Worm (Caenorhabditis elegans) whole organism, L1 larva: ENCODE data around the gene npr-41.

Experiments
- C04F5.9 ChIP-seq: sonication (generic microtip); optimal IDR thresholded peaks from 2 replicates; lab custom pipeline; 2016; ENCODE audit warnings: missing genetic modification characterization, missing compliant biosample characterization
- C16A3.4 ChIP-seq: fragments of 150-350 bp; optimal IDR thresholded peaks from 2 replicates; lab custom pipeline; 2014; ENCODE audit warnings: missing biosample characterization, missing genetic modification characterization
- C34B4.2 ChIP-seq: sonication (generic microtip); optimal IDR thresholded peaks from 2 replicates; lab custom pipeline; 2017; ENCODE audit warnings: mild to moderate bottlenecking, missing genetic modification characterization, missing compliant biosample characterization
- alr-1 ChIP-seq: fragments of 200-800 bp; sonication (Bioruptor generic); optimal IDR thresholded peaks from 2 replicates; lab custom pipeline; 2018; ENCODE audit warnings: borderline replicate concordance, mild to moderate bottlenecking, missing genetic modification characterization, missing compliant biosample characterization
- aly-2 ChIP-seq: fragments of 150-350 bp; optimal IDR thresholded peaks from 2 replicates; lab custom pipeline; 2014; ENCODE audit warnings: missing biosample characterization, missing genetic modification characterization
- blmp-1 ChIP-seq: fragments of 150-350 bp; optimal IDR thresholded peaks from 2 replicates; lab custom pipeline; 2014; ENCODE audit warnings: missing biosample characterization, missing genetic modification characterization
- ceh-82 ChIP-seq, 3 experiments: fragments of 150-350 bp in 1 of 3; sonication (generic microtip) in 2 of 3; optimal IDR thresholded peaks; 2 replicates each; lab custom pipeline; 2014 to 2017; ENCODE audit warnings: missing biosample characterization in 3 of 3, missing genetic modification characterization in 3 of 3
- ceh-90 ChIP-seq: sonication (generic microtip); optimal IDR thresholded peaks from 2 replicates; lab custom pipeline; 2016; ENCODE audit warnings: missing genetic modification characterization, missing compliant biosample characterization
- dsc-1 ChIP-seq: sonication (generic microtip); optimal IDR thresholded peaks from 2 replicates; lab custom pipeline; 2016; ENCODE audit warnings: mild to moderate bottlenecking, missing genetic modification characterization, missing compliant biosample characterization
- efl-1 ChIP-seq, 4 experiments: fragments of 150-350 bp; optimal IDR thresholded peaks in 3 of 4; peaks in 1 of 4; 1 replicate in 1 of 4; 2 replicates in 3 of 4; lab custom pipeline; 2014; ENCODE audit warnings: missing biosample characterization in 2 of 4, missing genetic modification characterization in 2 of 4, missing genetic modification reagents in 2 of 4
- efl-3 ChIP-seq: fragments of 200-800 bp; sonication (Bioruptor generic); optimal IDR thresholded peaks from 2 replicates; lab custom pipeline; 2018; ENCODE audit warnings: mild to moderate bottlenecking, missing genetic modification characterization, missing compliant biosample characterization
- elt-3 ChIP-seq, 6 experiments: fragments of 150-350 bp in 1 of 6; sonication (generic microtip); optimal IDR thresholded peaks; 2 replicates each; lab custom pipeline; 2017 to 2018; ENCODE audit warnings: missing biosample characterization in 6 of 6, missing genetic modification characterization in 6 of 6, inconsistent platforms in 1 of 6
- fkh-10 ChIP-seq: sonication (generic microtip); optimal IDR thresholded peaks from 2 replicates; lab custom pipeline; 2017; ENCODE audit warnings: missing biosample characterization, missing genetic modification reagents, missing genetic modification characterization
- fkh-4 ChIP-seq: sonication (generic microtip); optimal IDR thresholded peaks from 2 replicates; lab custom pipeline; 2016; ENCODE audit warnings: missing compliant biosample characterization, missing genetic modification characterization, borderline replicate concordance
- fkh-8 ChIP-seq: sonication (generic microtip); optimal IDR thresholded peaks from 2 replicates; lab custom pipeline; 2016; ENCODE audit warnings: mild to moderate bottlenecking, missing genetic modification characterization, missing compliant biosample characterization
- fos-1 ChIP-seq: fragments of 150-350 bp; optimal IDR thresholded peaks from 2 replicates; lab custom pipeline; 2014; ENCODE audit warnings: missing biosample characterization, missing genetic modification characterization
- lin-15B ChIP-seq: fragments of 150-350 bp; sonication (generic microtip); optimal IDR thresholded peaks from 3 replicates; lab custom pipeline; 2014; ENCODE audit warnings: missing biosample characterization, missing genetic modification characterization
- mab-9 ChIP-seq: fragments of 200-800 bp; sonication (Bioruptor generic); IDR thresholded peaks from 2 replicates; pipeline ENCODE4 v1.3.6; 2022; ENCODE audit warnings: missing genetic modification reagents, missing genetic modification characterization, missing compliant biosample characterization
- mef-2 ChIP-seq: fragments of 150-350 bp; optimal IDR thresholded peaks from 2 replicates; lab custom pipeline; 2014; ENCODE audit warnings: missing biosample characterization, missing genetic modification characterization
- mep-1 ChIP-seq: fragments of 150-350 bp; optimal IDR thresholded peaks from 2 replicates; lab custom pipeline; 2014; ENCODE audit warnings: missing biosample characterization, missing genetic modification characterization
- nhr-20 ChIP-seq: sonication (generic microtip); optimal IDR thresholded peaks from 2 replicates; lab custom pipeline; 2016; ENCODE audit warnings: mild to moderate bottlenecking, missing genetic modification characterization, missing compliant biosample characterization
- nhr-237 ChIP-seq: fragments of 150-350 bp; optimal IDR thresholded peaks from 2 replicates; lab custom pipeline; 2014; ENCODE audit warnings: missing biosample characterization, missing genetic modification characterization
- nhr-71 ChIP-seq: sonication (generic microtip); optimal IDR thresholded peaks from 2 replicates; lab custom pipeline; 2016; ENCODE audit warnings: mild to moderate bottlenecking, missing genetic modification characterization, moderate library complexity, missing compliant biosample characterization
- nhr-76 ChIP-seq: sonication (generic microtip); optimal IDR thresholded peaks from 2 replicates; lab custom pipeline; 2017; ENCODE audit warnings: missing biosample characterization, missing genetic modification characterization
- nhr-85 ChIP-seq: sonication (generic microtip); peaks from one replicate; lab custom pipeline; 2016; ENCODE audit warnings: missing genetic modification characterization, inconsistent platforms, missing compliant biosample characterization
- pag-3 ChIP-seq: sonication (generic microtip); optimal IDR thresholded peaks from 2 replicates; lab custom pipeline; 2017; ENCODE audit warnings: missing genetic modification characterization, mild to moderate bottlenecking, missing compliant biosample characterization, antibody characterized with exemption, borderline replicate concordance; ENCODE audit not compliant: insufficient read depth
- sox-4 ChIP-seq: sonication (generic microtip); optimal IDR thresholded peaks from 2 replicates; lab custom pipeline; 2016; ENCODE audit warnings: missing genetic modification characterization, missing compliant biosample characterization
- sup-37 ChIP-seq: fragments of 200-800 bp; sonication (Bioruptor generic); optimal IDR thresholded peaks from 2 replicates; lab custom pipeline; 2018; ENCODE audit warnings: mild to moderate bottlenecking, missing genetic modification characterization, missing compliant biosample characterization
- tlp-1 ChIP-seq: fragments of 150-350 bp; optimal IDR thresholded peaks from 2 replicates; lab custom pipeline; 2014; ENCODE audit warnings: missing biosample characterization, missing genetic modification characterization
- unc-130 ChIP-seq: fragments of 150-350 bp; optimal IDR thresholded peaks from 2 replicates; lab custom pipeline; 2017; ENCODE audit warnings: missing biosample characterization, missing genetic modification characterization, inconsistent platforms
- zag-1 ChIP-seq: fragments of 150-350 bp; optimal IDR thresholded peaks from 2 replicates; lab custom pipeline; 2014; ENCODE audit warnings: missing biosample characterization, missing genetic modification characterization
- ztf-11 ChIP-seq, 2 experiments: sonication (generic microtip); optimal IDR thresholded peaks; 2 replicates each; lab custom pipeline; 2016 to 2017; ENCODE audit warnings: missing genetic modification characterization in 2 of 2, missing biosample characterization in 1 of 2, missing compliant biosample characterization in 1 of 2

Gene npr-41

DNA sequence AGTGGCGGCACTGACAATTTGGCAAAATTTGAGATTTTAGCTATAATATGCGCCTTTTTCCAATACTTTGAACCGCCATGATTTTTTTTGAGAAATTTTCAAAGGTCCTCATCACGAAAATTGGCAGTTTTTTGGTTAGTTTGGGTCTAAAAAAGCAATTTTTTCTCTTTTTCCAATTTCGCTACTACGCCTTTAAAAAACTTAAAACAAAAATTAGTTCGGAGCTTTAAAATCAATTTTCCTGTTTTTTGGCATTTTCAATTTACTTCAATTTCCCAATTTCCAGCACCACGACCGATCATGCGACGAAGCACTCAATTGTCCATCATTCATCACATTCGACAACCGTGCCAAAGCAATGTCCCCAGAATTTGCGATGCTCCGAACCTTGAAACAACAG, 13.1 kb upstream of the npr-41 start, which contains the start of gene B0334.5:
TSS of gene B0334.5 (plus strand) at position 301 of the 400 bp plus-strand sequence.
- no peak for TF ChIP-seq nhr-85 (tag; lab: Kevin White, UChicago)
- no peak for TF ChIP-seq pag-3 (tag; lab: Kevin White, UChicago)
- TF ChIP-seq fkh-4 (tag; lab: Kevin White, UChicago), result no peak
- TF ChIP-seq mab-9, result no peak
- TF ChIP-seq C16A3.4, result no peak

DNA sequence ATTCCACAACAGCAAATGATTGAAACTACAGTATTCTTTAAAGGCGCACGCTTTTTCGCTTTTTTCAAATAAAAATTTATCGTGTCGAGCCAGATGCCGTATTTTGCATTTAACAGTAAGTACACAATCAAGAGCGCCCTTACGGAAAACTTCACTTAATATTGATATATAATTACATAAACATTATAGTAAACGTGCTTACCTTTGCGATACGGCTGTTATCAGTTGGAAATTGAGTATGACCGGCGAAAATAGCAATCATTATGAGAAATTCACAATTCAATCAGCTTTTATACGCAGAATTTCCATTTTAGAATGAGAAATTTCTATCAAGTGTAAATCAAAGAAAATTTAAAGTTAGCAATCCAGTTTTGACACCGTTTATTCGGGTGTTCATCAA, 10.3 kb upstream of the npr-41 start, which contains the start of gene B0334.20:
TSS of gene B0334.20 (minus strand) at position 262 of the 400 bp plus-strand sequence.
- TF ChIP-seq C04F5.9 (tag; lab: Kevin White, UChicago), result no peak
- TF ChIP-seq efl-3 (GFP tag; lab: Kevin White, UChicago), result no peak

DNA sequence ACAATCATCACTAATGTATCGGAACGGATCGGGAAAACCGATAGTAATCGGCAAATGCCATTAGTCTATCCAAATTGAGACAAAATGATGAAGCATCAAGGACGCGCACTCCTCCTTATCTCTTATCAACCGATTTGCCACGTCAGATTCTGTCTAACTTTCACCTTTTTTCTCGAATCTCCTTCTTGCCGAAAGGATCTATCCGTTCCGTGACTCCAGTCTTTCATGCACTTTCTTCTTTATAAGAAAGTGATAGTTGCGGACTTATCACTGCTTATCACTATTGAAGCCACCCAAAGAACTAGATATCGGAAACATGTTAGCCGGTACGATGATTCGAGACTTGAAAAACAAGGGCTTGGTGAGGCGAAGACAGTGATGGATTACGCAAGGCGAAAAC, 8.5 kb upstream of the npr-41 start:
- TF ChIP-seq blmp-1, result peak; percentile 100
- no peak for TF ChIP-seq alr-1
- TF ChIP-seq elt-3 (tag; optimal IDR thresholded peaks at IDR 0.05; lab: Kevin White, UChicago), result peak; percentile 28 to 96 (median 84)
- peak; percentile 7 for TF ChIP-seq nhr-20 (tag; lab: Kevin White, UChicago)
- TF ChIP-seq, all 84 proteins: peak for 3

ce11 chrII:11503761-11504160, 6.7 kb upstream of the npr-41 start:
- TF ChIP-seq sup-37 (GFP tag; lab: Kevin White, UChicago) (no peak), nhr-76 (tag; lab: Kevin White, UChicago) (no peak), nhr-71 (no peak), C34B4.2 (tag; lab: Kevin White, UChicago) (no peak), fkh-10 (no peak), blmp-1 (no peak), mep-1 (tag; lab: Kevin White, UChicago) (no peak)

DNA sequence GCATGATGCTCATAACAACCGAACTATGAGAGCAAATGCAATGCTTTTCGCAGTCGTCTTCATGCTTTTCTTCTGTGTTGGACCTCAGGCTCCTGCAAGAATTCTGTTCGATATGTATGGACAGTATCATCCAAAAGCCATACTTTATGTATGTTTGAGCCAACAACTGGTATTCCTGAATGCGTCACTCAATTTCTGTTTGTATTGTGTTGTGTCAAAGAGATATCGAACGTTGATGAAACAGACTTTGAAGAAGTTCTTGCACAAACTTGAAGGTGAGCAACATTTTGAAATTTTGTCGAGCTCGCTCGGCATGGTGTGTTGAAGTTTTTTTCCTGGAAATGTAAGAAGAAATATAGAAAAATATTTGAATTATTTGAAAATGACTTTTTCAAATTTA, 2.4 kb downstream of the npr-41 start:
- no peak for TF ChIP-seq nhr-237 (tag; lab: Kevin White, UChicago)
- no peak for TF ChIP-seq efl-1 (optimal IDR thresholded peaks at IDR 0.05; lab: Kevin White, UChicago)
- peak in 1 of 2 experiments; percentile 56 for TF ChIP-seq efl-1 (GFP tag; optimal IDR thresholded peaks at IDR 0.05 in 1 of 2; lab: Kevin White, UChicago)
- TF ChIP-seq, all 84 proteins: peak for 1

- no peak for TF ChIP-seq zag-1 (tag; lab: Kevin White, UChicago)
- no peak for TF ChIP-seq unc-130 (tag; lab: Kevin White, UChicago)
- TF ChIP-seq alr-1, result no peak
- TF ChIP-seq lin-15B (tag; lab: Kevin White, UChicago), result no peak
- no peak for TF ChIP-seq sox-4 (tag; lab: Kevin White, UChicago)
Measured at ce11 chrII:11514775-11515174, 4.3 kb downstream of the npr-41 start, which contains the start of gene srh-44. TSS of gene srh-44 (plus strand) at chrII:11515075.

- TF ChIP-seq mef-2 (tag; lab: Kevin White, UChicago) (no peak), dsc-1 (tag; lab: Kevin White, UChicago) (no peak), fkh-8 (no peak), C16A3.4 (no peak), nhr-237 (tag; lab: Kevin White, UChicago) (no peak), ztf-11 (tag; optimal IDR thresholded peaks at IDR 0.05; lab: Kevin White, UChicago) (no peak), ceh-90 (tag; lab: Kevin White, UChicago) (no peak), C34B4.2 (tag; lab: Kevin White, UChicago) (no peak), aly-2 (tag; lab: Kevin White, UChicago) (no peak), ceh-82 (tag; optimal IDR thresholded peaks at IDR 0.05; lab: Kevin White, UChicago) (no peak), fos-1 (tag; lab: Kevin White, UChicago) (no peak), tlp-1 (tag; lab: Kevin White, UChicago) (no peak)
Measured at ce11 chrII:11518184-11518583, 7.7 kb downstream of the npr-41 start, which contains the start of gene B0334.10. TSS of gene B0334.10 (plus strand) at chrII:11518484.
